Fruit fly (Drosophila melanogaster) whole organism, larva: ENCODE data around the gene CG11700.

ENCODE experiments used
- noc ChIP-seq: fragments of 200-800 bp; sonication (Bioruptor generic); optimal IDR thresholded peaks from 3 replicates; lab custom pipeline; 2019; ENCODE audit warnings: missing biosample characterization, mild to moderate bottlenecking, missing genetic modification characterization, moderate library complexity

CG11700 gene

DNA sequence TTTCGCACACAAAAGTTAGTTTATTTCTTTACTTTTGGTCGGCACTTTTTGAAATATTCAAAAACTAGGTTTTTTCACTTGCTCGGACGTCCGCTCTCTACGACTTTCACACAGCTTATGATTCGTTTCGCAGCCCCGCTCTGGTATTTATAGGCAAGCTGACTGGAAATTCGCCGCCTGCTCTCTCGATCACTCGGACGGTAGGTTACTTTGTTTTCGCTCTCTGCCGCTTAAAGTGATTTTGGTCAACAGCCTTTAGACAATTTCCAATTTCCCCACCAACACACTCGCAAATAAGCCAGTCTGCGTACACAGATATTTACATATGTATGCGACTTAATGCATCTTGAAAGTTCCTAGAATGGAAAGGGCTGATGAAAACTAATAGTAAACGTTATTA is at the start of gene CG11700:
Gene CG11700 (minus strand): TSS at position 106 of the 400 bp plus-strand sequence.
- no peak for TF ChIP-seq noc (tag; lab: Kevin White, UChicago)

DNA sequence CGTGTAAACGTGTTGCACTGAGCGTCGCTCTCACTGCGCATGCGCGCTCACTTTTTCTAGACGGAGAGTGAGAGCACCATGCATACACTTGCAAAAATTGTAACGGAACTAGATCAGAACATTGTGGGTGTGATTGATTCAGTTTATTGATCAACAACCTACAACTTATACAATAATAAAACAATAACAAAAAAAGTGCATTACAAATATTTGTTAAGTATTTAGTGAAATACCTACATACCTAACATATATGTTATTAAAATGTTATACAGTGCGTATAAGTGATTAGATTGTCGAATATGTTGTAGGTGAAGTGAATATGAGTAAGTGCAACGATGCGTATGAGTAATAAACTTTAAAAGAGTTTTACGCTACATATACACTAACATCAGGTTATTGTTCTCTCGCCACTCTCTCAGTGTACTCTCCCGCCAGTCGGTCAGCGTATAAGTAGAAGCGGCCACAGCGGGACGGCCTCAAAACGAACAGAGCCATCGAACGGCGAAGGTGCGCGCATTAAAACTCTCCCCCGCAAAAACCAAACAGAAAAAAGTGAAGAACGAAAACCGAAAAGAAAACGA is 47.1 kb upstream of the CG11700 start, which contains the start of gene CG42240:
Gene CG42240 (plus strand): TSS at position 474 of the 581 bp plus-strand sequence.
- peak; percentile 53 for TF ChIP-seq noc (tag; lab: Kevin White, UChicago)

DNA sequence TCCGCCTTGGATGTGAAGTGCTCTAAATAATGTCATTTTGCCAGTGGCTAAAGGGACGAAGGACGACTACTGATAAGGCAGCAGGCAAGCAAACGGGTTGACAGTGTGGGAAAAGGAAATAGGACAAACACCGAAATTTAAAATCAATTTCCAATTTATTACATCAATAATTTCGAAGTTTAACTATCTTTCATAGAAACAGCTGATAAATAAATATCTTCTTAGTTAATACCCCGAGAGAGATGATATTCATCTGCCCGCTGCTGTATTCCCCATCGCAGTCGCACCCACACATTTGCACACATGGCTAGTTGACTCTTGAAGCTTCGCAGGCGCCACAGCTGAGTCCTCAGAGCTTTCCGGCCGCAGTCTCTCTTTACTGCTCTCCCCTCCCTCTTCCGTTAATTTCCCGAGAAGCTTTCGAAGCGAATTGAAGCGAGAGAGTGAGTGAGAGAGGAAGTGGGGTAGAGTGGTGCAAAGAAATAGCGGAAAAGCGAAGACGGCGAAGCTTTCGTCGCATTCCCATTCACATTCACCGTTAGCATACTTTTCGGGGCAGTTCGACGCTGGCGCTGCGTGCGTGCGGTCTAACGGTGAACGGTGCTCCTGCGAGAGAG is 33.6 kb upstream of the CG11700 start:
- no peak for TF ChIP-seq noc (tag; lab: Kevin White, UChicago)

DNA sequence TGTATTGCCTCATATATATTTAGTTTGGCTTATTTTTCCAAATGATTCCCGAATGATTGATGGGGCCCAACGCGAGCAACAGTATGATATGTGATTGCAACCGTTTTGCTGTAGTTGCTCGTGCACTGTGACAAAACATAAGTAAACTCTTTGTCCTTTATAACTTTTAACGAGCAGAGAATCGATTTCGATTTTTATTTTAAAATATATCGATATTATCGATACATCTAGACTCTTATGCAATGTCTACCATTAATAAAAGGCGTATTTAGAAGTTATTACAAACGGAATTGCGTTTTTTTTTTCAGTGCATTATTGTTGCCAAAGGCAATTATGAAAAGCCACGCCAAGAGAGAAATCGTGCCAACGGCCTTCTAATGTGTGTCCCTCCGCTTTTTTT is 32.2 kb upstream of the CG11700 start:
- TF ChIP-seq noc (tag; lab: Kevin White, UChicago), result no peak

DNA sequence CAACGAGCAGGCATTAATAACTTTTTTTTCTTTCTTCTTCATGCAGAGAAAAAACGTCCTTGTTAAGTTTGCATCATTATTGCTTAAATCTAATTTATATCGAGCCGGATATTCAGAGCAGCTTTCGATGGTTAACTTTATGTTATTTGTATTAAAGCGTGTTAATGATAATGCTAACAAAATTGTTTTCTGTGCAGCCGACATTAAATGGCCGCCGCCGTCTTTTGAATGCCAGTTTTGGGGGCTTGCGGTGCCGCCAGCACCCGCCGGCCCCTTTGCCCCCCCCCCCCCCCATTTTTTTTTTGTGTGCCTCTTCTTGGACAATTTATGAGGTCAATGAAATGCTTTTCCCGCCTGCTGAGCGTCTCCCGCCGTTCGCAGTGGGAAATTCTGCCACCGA is 28.1 kb upstream of the CG11700 start:
- no peak for TF ChIP-seq noc (tag; lab: Kevin White, UChicago)

DNA sequence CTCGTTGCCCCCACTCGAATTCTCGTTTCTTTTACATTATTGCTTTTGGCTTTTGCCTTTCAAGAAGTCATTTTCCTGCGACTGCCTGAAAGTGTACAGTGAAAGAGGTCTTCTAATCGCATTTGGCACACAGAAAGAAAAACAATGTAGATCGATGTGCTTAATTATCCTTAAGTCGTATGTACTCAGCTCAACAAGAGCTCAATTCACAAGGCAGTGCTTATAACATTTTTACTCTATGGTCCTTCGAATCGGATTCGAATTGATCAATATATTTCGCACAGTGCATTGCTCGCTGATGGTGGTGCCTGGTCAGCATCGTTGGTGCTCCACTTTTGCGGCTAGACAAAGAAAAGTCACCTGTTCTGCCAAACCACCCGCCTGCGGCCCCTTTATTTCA is 27.0 kb upstream of the CG11700 start:
- no peak for TF ChIP-seq noc (tag; lab: Kevin White, UChicago)

DNA sequence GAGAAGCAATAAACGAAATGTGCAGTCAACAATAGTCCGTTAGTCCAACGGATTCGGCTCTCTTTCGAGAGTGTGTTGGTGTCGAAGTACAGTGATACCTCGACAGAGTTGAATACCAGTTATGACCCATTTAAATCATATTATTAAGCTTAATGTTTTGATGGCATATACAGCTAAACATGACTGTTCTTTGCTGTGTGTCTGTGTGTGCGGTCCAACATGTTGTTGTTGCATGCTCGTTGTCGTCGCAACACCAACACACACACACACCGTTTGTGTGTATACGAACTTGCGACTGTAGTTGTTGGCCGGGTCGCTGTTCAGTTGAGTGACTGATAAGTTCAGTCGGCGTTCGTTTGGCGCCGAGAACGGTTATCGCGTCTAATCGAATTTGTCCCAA is 25.5 kb upstream of the CG11700 start, which contains the start of gene CG15894:
Gene CG15894 (plus strand): TSS at position 361 of the 400 bp plus-strand sequence.
- TF ChIP-seq noc (tag; lab: Kevin White, UChicago), result no peak

DNA sequence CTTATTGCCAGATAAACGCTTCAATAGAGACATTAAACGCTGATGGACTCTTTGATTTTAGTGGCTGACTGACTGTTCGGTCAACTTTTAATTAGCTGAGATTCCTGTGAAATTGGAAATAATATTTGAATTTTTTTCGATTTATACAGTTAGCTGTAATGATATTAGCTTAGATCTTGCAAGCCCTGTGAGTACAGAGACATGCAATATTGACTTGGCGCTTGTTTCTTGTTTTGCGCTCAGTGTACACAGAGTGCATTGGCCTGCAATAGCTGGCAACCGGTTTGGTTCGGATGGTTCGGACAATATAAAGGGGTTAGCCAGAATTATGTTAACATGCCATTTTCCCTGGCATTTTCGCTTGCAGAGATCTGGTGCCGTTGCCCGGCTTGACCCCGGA is 21.9 kb upstream of the CG11700 start:
- no peak for TF ChIP-seq noc (tag; lab: Kevin White, UChicago)

DNA sequence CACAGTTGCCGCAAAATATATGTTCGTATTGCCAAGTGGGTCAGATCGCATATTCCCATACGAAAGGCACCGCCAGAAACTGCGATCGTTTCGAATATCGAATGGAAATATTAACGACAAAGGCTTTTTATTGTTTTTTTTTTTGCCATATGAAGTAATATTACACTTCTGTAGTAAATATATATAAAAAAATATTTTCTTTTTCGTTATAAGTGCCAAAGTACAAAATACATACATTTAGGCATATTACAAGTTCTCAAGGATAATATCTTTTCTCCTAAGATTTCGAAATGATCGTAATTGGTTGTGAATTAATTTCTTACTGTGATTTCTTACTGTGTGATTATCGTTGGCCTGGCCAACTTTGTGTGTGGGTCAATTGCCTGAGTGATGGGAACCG is 20.8 kb upstream of the CG11700 start:
- no peak for TF ChIP-seq noc (tag; lab: Kevin White, UChicago)

DNA sequence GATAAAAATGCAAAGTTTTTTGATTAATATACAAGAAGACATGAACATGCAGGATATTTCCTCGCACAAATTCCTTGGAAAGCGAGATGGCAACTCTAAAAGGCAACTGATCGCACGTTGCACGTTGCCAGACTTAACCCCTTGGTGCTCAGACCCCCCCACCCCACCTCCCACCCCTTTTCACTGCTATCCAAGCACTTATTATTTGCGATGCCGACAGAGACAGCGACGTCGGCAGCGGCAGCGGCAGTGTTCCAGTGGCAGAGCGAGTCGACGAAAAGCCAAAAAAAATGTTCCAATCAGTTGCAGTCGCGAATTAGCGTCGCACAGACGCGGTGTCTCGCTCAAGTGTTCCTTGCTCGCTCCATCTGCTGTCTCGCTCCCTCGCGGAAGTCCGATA is 20.3 kb upstream of the CG11700 start, which contains the start of gene CG3823:
Gene CG3823 (plus strand): TSS at position 301 of the 400 bp plus-strand sequence.
- TF ChIP-seq noc (tag; lab: Kevin White, UChicago), result no peak

DNA sequence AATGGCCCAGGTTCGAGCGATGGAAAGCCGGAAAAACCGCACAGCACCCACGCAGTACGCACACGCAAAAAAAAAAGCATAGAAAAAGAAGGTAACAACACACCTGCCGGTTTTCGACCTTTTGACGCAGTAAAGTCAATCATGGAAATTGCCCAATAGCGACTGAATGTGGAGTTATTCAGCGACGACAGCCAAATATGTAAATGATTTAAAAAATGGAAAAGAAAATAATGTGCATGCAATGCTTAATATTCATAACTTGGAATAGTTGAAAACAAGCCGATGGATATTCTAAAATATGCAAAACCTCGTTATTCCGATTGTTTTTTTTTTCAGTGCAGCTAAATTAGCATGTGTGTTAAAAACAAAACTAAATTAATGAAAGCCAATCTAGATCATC is 19.8 kb upstream of the CG11700 start:
- no peak for TF ChIP-seq noc (tag; lab: Kevin White, UChicago)

DNA sequence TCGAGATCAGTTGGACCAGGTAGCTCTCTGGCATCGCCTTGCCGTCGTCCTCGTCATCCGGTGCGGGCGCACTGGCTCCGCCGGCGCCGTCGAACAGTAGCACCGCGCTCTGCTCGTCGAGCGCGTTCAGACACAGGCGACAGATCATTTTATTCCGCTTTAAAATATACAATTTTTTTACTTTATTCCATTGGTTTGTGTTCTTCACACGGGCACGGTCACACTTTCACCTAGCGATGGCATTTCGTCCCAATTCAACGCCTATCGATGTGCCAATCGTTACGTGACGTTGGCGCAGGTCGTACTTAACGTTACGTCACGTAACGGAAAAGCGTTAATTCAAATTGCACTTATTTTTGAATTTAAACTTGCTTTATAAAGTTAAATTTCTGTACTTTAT is 17.7 kb upstream of the CG11700 start, which contains the start of gene CG12219:
Gene CG12219 (minus strand): TSS at position 234 of the 400 bp plus-strand sequence.
- no peak for TF ChIP-seq noc (tag; lab: Kevin White, UChicago)

DNA sequence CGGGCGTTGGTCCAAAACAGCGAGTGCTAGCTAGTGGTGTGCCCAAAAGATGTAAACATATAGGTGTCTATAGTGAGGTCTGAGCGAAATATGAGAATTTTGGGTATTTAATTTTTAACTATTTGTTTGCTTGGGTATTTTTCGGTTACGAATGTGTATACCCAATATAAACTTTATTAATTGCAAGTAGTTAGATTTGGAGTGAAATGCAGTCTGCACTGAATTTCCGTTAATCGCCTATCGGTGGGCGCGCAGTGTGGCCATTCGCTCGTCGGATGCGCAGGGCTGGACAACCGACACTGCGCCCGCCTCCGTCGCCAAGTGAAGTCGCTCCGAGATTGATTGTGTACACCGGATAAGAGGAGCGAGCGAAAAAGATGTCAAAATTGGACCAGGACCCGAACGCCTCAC is 11.8 kb upstream of the CG11700 start, which contains the start of the genes CG15891 and CG3815:
Gene CG15891 (minus strand): TSS at position 217 of the 411 bp plus-strand sequence.
Gene CG3815 (plus strand): TSS at position 261 of the 411 bp plus-strand sequence.
- TF ChIP-seq noc (tag; lab: Kevin White, UChicago), result no peak

DNA sequence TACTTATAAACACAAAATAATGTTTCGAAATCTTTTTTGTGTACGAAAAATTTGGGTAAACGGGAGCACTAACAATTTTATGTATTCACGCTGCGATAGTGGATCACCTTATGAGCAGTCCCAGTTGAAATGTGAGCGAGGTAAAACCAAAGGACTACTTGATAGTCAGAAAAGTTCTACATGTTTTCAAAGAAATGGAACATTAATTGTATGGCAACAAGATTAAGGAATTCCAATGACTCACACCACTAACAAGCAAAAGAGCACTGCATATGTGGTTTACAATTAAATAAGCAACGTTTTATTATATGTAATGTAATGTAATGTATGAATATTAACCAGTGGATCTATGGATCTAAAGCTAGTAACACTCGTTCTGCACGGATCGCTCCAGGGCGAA is 10.9 kb upstream of the CG11700 start, which contains the start of gene CG15892:
Gene CG15892 (minus strand): TSS at position 101 of the 400 bp plus-strand sequence.
- no peak for TF ChIP-seq noc (tag; lab: Kevin White, UChicago)

DNA sequence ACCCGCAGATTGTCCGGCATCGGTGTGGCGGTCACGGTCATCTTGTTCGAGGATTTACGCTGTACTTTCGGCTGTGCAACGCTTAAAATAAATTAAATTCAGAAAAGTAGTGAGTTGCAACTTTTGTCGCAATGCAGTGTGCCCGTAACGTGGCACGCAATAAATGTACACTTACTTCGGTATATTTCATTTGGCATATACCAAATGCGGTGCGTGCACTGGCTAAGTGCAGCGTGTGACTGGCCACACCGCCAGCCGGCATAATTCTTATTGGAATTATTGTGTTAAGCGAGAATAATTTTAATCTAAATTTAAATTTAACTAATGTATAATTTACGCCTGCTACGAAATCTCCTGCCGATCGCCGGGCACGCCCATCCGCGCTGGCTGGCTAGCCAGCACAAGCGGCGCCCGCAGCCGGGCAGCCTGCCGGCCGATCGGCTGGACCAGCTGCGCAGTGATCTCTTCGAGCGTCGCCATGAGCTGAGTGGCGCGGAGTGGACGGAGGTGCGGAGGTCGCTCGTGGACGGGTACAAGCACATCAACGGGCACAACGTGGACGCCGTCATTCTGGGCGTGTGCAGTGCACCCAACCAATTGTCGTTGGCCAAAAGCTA is 7.8 kb upstream of the CG11700 start, which contains the start of the genes Rpt4 and mldr:
Gene Rpt4 (minus strand): TSS at position 163 of the 617 bp plus-strand sequence.
Gene mldr (plus strand): TSS at position 221 of the 617 bp plus-strand sequence.
- no peak for TF ChIP-seq noc (tag; lab: Kevin White, UChicago)

DNA sequence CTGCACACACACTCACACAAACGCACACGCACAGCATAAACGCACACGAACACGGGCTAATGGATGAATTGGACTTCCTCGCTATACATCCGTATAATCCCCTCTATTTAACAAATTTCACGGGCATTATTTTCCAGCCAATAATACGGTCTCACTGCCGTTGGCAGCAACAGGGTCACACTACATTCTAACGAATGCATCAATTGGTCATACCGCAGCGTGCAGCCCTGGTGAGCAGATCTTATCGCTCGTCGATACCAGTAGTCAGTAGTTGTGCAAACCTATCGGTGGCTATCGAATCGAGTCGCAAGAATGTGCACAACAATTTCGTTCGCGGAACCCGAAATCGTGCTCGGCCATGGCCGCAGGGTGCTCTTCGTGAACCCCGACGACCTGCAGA is 4.5 kb upstream of the CG11700 start, which contains the start of the genes Top3beta and wuho:
Gene Top3beta (minus strand): TSS at position 149 of the 400 bp plus-strand sequence.
Gene wuho (plus strand): TSS at position 259 of the 400 bp plus-strand sequence.
- TF ChIP-seq noc (tag; lab: Kevin White, UChicago), result peak; percentile 54
